6 worm cellular contexts compared by ENCODE assay signal in genomic region chrV:9254012-9254696, ce11.
TF ChIP-seq lines count a peak whose summit lies in the region.

Gene F07C3.9, minus strand, starts transcription at chrV:9254646.

TF ChIP-seq in whole organism, L1 larva, 84 proteins besides CTCF, POLR2A, EP300 and RAD21 (continues in another document):
- no peak for TF ChIP-seq nhr-84 (tag; optimal IDR thresholded peaks at IDR 0.05; lab: Kevin White, UChicago)
- no peak for TF ChIP-seq ceh-88 (GFP tag; IDR thresholded peaks at IDR 0.05; lab: Robert Waterston, UW)
- TF ChIP-seq elt-2 (tag; optimal IDR thresholded peaks at IDR 0.05; lab: Kevin White, UChicago): peak; percentile 77
- no peak for TF ChIP-seq lin-39 (tag; optimal IDR thresholded peaks at IDR 0.05; lab: Kevin White, UChicago)
- no peak for TF ChIP-seq F16B12.6 (tag; optimal IDR thresholded peaks at IDR 0.05; lab: Kevin White, UChicago)
- no peak for TF ChIP-seq aha-1 (tag; optimal IDR thresholded peaks at IDR 0.05; lab: Kevin White, UChicago)
- no peak for TF ChIP-seq ztf-11 (tag; optimal IDR thresholded peaks at IDR 0.05; lab: Kevin White, UChicago)
- no peak for TF ChIP-seq ceh-82 (tag; optimal IDR thresholded peaks at IDR 0.05; lab: Kevin White, UChicago)
- no peak for TF ChIP-seq fkh-8 (tag; optimal IDR thresholded peaks at IDR 0.05; lab: Kevin White, UChicago)
- TF ChIP-seq nhr-11 (tag; optimal IDR thresholded peaks at IDR 0.05; lab: Kevin White, UChicago): no peak
- TF ChIP-seq pax-3 (tag; optimal IDR thresholded peaks at IDR 0.05; lab: Kevin White, UChicago): no peak
- no peak for TF ChIP-seq xbp-1 (tag; optimal IDR thresholded peaks at IDR 0.05; lab: Kevin White, UChicago)
- no peak for TF ChIP-seq efl-1 (optimal IDR thresholded peaks at IDR 0.05; lab: Kevin White, UChicago)
- TF ChIP-seq efl-1 (GFP tag; optimal IDR thresholded peaks at IDR 0.05 in 1 of 2; lab: Kevin White, UChicago): peak in 1 of 2 experiments; percentile 23
- TF ChIP-seq isw-1 (GFP tag; IDR thresholded peaks at IDR 0.05; lab: Robert Waterston, UW): no peak
- no peak for TF ChIP-seq hpl-2 (GFP tag; optimal IDR thresholded peaks at IDR 0.05; lab: Kevin White, UChicago)

TF ChIP-seq in whole organism, L2 larva, 48 proteins besides CTCF, POLR2A, EP300 and RAD21:
- TF ChIP-seq sma-9 (GFP tag; optimal IDR thresholded peaks at IDR 0.05; lab: Kevin White, UChicago): peak; percentile 16
- TF ChIP-seq sma-9 (tag; optimal IDR thresholded peaks at IDR 0.05; lab: Kevin White, UChicago): no peak
- no peak for TF ChIP-seq ztf-1 (GFP tag; conservative IDR thresholded peaks at IDR 0.05; lab: Robert Waterston, UW)
- TF ChIP-seq fos-1 (tag; optimal IDR thresholded peaks at IDR 0.05; lab: Kevin White, UChicago): peak; percentile 51
- TF ChIP-seq gmeb-1 (tag; optimal IDR thresholded peaks at IDR 0.05; lab: Kevin White, UChicago): no peak
- no peak for TF ChIP-seq nhr-21 (tag; optimal IDR thresholded peaks at IDR 0.05; lab: Kevin White, UChicago)
- TF ChIP-seq nhr-23 (tag; optimal IDR thresholded peaks at IDR 0.05; lab: Kevin White, UChicago): no peak
- no peak for TF ChIP-seq unc-62 (GFP tag; optimal IDR thresholded peaks at IDR 0.05; lab: Kevin White, UChicago)
- TF ChIP-seq ztf-4 (tag; optimal IDR thresholded peaks at IDR 0.05; lab: Kevin White, UChicago): no peak
TF ChIP-seq in whole organism, L2 larva: peak in this region for 2.

TF ChIP-seq in whole organism, L3 larva, 47 proteins besides CTCF, POLR2A, EP300 and RAD21:
- no peak for TF ChIP-seq fkh-10 (GFP tag; optimal IDR thresholded peaks at IDR 0.05; lab: Kevin White, UChicago)
- no peak for TF ChIP-seq ceh-28 (tag; optimal IDR thresholded peaks at IDR 0.05; lab: Kevin White, UChicago)
- TF ChIP-seq pqm-1 (tag; optimal IDR thresholded peaks at IDR 0.05; lab: Kevin White, UChicago): peak; percentile 95
- TF ChIP-seq elt-2 (tag; optimal IDR thresholded peaks at IDR 0.05; lab: Kevin White, UChicago): peak; percentile 87
- peak; percentile 60 for TF ChIP-seq pha-4 (tag; optimal IDR thresholded peaks at IDR 0.05; lab: Kevin White, UChicago)
- no peak for TF ChIP-seq nhr-12 (tag; optimal IDR thresholded peaks at IDR 0.05; lab: Kevin White, UChicago)
- TF ChIP-seq sea-2 (GFP tag; optimal IDR thresholded peaks at IDR 0.05; lab: Kevin White, UChicago): no peak
- TF ChIP-seq zag-1 (tag; optimal IDR thresholded peaks at IDR 0.05; lab: Kevin White, UChicago): no peak
- no peak for TF ChIP-seq unc-39 (tag; optimal IDR thresholded peaks at IDR 0.05; lab: Kevin White, UChicago)
- no peak for TF ChIP-seq jun-1 (tag; optimal IDR thresholded peaks at IDR 0.05; lab: Kevin White, UChicago)
- no peak for TF ChIP-seq nhr-77 (tag; optimal IDR thresholded peaks at IDR 0.05; lab: Kevin White, UChicago)

TF ChIP-seq in whole organism, L4 larva, 104 proteins besides CTCF, POLR2A, EP300 and RAD21:
- TF ChIP-seq skn-1 (tag; optimal IDR thresholded peaks at IDR 0.05; lab: Kevin White, UChicago): no peak
- peak in 1 of 2 experiments; percentile 16 for TF ChIP-seq hif-1 (tag; optimal IDR thresholded peaks at IDR 0.05; lab: Kevin White, UChicago)
- TF ChIP-seq rbr-2 (tag; optimal IDR thresholded peaks at IDR 0.05; lab: Kevin White, UChicago): no peak
- TF ChIP-seq fkh-10 (GFP tag; optimal IDR thresholded peaks at IDR 0.05; lab: Kevin White, UChicago): no peak
- TF ChIP-seq dve-1 (tag; optimal IDR thresholded peaks at IDR 0.05; lab: Kevin White, UChicago; ENCODE audit: insufficient read depth): peak; percentile 57
- TF ChIP-seq ZK337.2 (GFP tag; IDR thresholded peaks at IDR 0.05; lab: Robert Waterston, UW): no peak
- peak in 1 of 2 experiments; percentile 26 for TF ChIP-seq lsy-2 (tag; optimal IDR thresholded peaks at IDR 0.05; lab: Kevin White, UChicago)
- no peak for TF ChIP-seq lir-3 (tag; optimal IDR thresholded peaks at IDR 0.05; lab: Kevin White, UChicago)
- peak; percentile 82 for TF ChIP-seq pqm-1 (tag; optimal IDR thresholded peaks at IDR 0.05; lab: Kevin White, UChicago)
- TF ChIP-seq nhr-28 (tag; optimal IDR thresholded peaks at IDR 0.05; lab: Kevin White, UChicago): peak; percentile 52
- TF ChIP-seq php-3 (GFP tag; IDR thresholded peaks at IDR 0.05; lab: Robert Waterston, UW): peak; percentile 81
- no peak for TF ChIP-seq madf-9 (GFP tag; conservative IDR thresholded peaks at IDR 0.05; lab: Robert Waterston, UW)
- no peak for TF ChIP-seq T26A8.4 (GFP tag; IDR thresholded peaks at IDR 0.05; lab: Robert Waterston, UW)
- TF ChIP-seq nhr-48 (tag; optimal IDR thresholded peaks at IDR 0.05; lab: Kevin White, UChicago): peak; percentile 41
- peak; percentile 48 for TF ChIP-seq hlh-11 (tag; optimal IDR thresholded peaks at IDR 0.05; lab: Kevin White, UChicago)
- no peak for TF ChIP-seq Y105C5A.15 (GFP tag; IDR thresholded peaks at IDR 0.05; lab: Robert Waterston, UW)
- TF ChIP-seq ztf-7 (tag; optimal IDR thresholded peaks at IDR 0.05; lab: Kevin White, UChicago): peak; percentile 6
- TF ChIP-seq daf-16 (GFP tag; optimal IDR thresholded peaks at IDR 0.05; lab: Kevin White, UChicago): no peak
- peak; percentile 91 for TF ChIP-seq daf-16 (tag; optimal IDR thresholded peaks at IDR 0.05; lab: Kevin White, UChicago)

TF ChIP-seq in whole organism, late embryonic, 69 proteins besides CTCF, POLR2A, EP300 and RAD21:
- no peak for TF ChIP-seq nhr-232 (tag; optimal IDR thresholded peaks at IDR 0.05; lab: Kevin White, UChicago)
- peak; percentile 58 for TF ChIP-seq elt-2 (tag; optimal IDR thresholded peaks at IDR 0.05; lab: Kevin White, UChicago)
- no peak for TF ChIP-seq hlh-15 (tag; optimal IDR thresholded peaks at IDR 0.05; lab: Kevin White, UChicago)

TF ChIP-seq in whole organism, young adult, 124 proteins besides CTCF, POLR2A, EP300 and RAD21:
- TF ChIP-seq attf-3 (GFP tag; conservative IDR thresholded peaks at IDR 0.05; lab: Robert Waterston, UW): no peak
- peak; percentile 79 for TF ChIP-seq nhr-80 (tag; optimal IDR thresholded peaks at IDR 0.05; lab: Kevin White, UChicago)
